Worm (Caenorhabditis elegans) whole organism, late embryonic: Measurements from ENCODE around the gene C43F9.11.

Source experiments
- C08G9.2 ChIP-seq: sonication (generic microtip); optimal IDR thresholded peaks from 2 replicates; lab custom pipeline; 2016; ENCODE audit warnings: mild to moderate bottlenecking, missing genetic modification characterization, moderate library complexity, missing compliant biosample characterization
- F13H6.1 ChIP-seq: sonication (generic microtip); optimal IDR thresholded peaks from 2 replicates; lab custom pipeline; 2016; ENCODE audit warnings: missing genetic modification characterization, missing compliant biosample characterization
- K02D7.2 ChIP-seq: sonication (generic microtip); optimal IDR thresholded peaks from 2 replicates; lab custom pipeline; 2017; ENCODE audit warnings: mild to moderate bottlenecking, missing genetic modification characterization, missing compliant biosample characterization
- T23F11.4 ChIP-seq: fragments of 200-800 bp; sonication (Bioruptor generic); optimal IDR thresholded peaks from 2 replicates; lab custom pipeline; 2018; ENCODE audit warnings: mild to moderate bottlenecking, missing genetic modification characterization, missing compliant biosample characterization
- Y22D7AL.16 ChIP-seq: sonication (generic microtip); optimal IDR thresholded peaks from 2 replicates; lab custom pipeline; 2016; ENCODE audit warnings: missing genetic modification characterization, missing compliant biosample characterization
- ceh-18 ChIP-seq: sonication (generic microtip); optimal IDR thresholded peaks from 2 replicates; lab custom pipeline; 2016; ENCODE audit warnings: missing genetic modification characterization, missing compliant biosample characterization
- ceh-19 ChIP-seq: fragments of 200-800 bp; sonication (Bioruptor generic); optimal IDR thresholded peaks from 2 replicates; lab custom pipeline; 2018; ENCODE audit warnings: mild to moderate bottlenecking, missing genetic modification characterization, missing compliant biosample characterization
- ceh-2 ChIP-seq: sonication (generic microtip); optimal IDR thresholded peaks from 2 replicates; lab custom pipeline; 2016; ENCODE audit warnings: missing genotype, missing genetic modification characterization, missing compliant biosample characterization
- ceh-22 ChIP-seq: sonication (generic microtip); optimal IDR thresholded peaks from 2 replicates; lab custom pipeline; 2017; ENCODE audit warnings: missing biosample characterization, missing genetic modification characterization
- ceh-24 ChIP-seq: sonication (generic microtip); optimal IDR thresholded peaks from 2 replicates; lab custom pipeline; 2016; ENCODE audit warnings: mild to moderate bottlenecking, missing genetic modification characterization, missing compliant biosample characterization
- ceh-30 ChIP-seq: fragments of 150-350 bp; optimal IDR thresholded peaks from 2 replicates; lab custom pipeline; 2014; ENCODE audit warnings: missing biosample characterization, missing genetic modification characterization
- ceh-34 ChIP-seq: sonication (generic microtip); optimal IDR thresholded peaks from 2 replicates; lab custom pipeline; 2016; ENCODE audit warnings: mild to moderate bottlenecking, missing genetic modification characterization, missing compliant biosample characterization
- ceh-48 ChIP-seq: sonication (generic microtip); optimal IDR thresholded peaks from 2 replicates; lab custom pipeline; 2016; ENCODE audit warnings: missing genetic modification characterization, inconsistent platforms, missing compliant biosample characterization
- ceh-6 ChIP-seq: fragments of 200-800 bp; sonication (Bioruptor generic); optimal IDR thresholded peaks from 2 replicates; lab custom pipeline; 2018; ENCODE audit warnings: mild to moderate bottlenecking, missing genetic modification characterization, missing compliant biosample characterization
- ceh-9 ChIP-seq: sonication (generic microtip); optimal IDR thresholded peaks from 2 replicates; lab custom pipeline; 2016; ENCODE audit warnings: mild to moderate bottlenecking, missing genetic modification characterization, inconsistent platforms, missing compliant biosample characterization
- che-1 ChIP-seq: sonication (generic microtip); optimal IDR thresholded peaks from 2 replicates; lab custom pipeline; 2016; ENCODE audit warnings: mild to moderate bottlenecking, missing genetic modification characterization, missing compliant biosample characterization
- dmd-4 ChIP-seq: sonication (generic microtip); optimal IDR thresholded peaks from 2 replicates; lab custom pipeline; 2016; ENCODE audit warnings: borderline replicate concordance, missing genetic modification characterization, missing compliant biosample characterization
- elt-4 ChIP-seq: sonication (generic microtip); optimal IDR thresholded peaks from 2 replicates; lab custom pipeline; 2016; ENCODE audit warnings: missing genetic modification characterization, missing compliant biosample characterization
- ets-4 ChIP-seq: sonication (generic microtip); optimal IDR thresholded peaks from 2 replicates; lab custom pipeline; 2016; ENCODE audit warnings: missing genetic modification characterization, missing compliant biosample characterization
- eyg-1 ChIP-seq: sonication (generic microtip); optimal IDR thresholded peaks from 2 replicates; lab custom pipeline; 2016; ENCODE audit warnings: missing genotype, missing genetic modification characterization, missing compliant biosample characterization
- fax-1 ChIP-seq: sonication (generic microtip); optimal IDR thresholded peaks from 2 replicates; lab custom pipeline; 2016; ENCODE audit warnings: missing genotype, missing genetic modification characterization, missing compliant biosample characterization
- fkh-10 ChIP-seq: fragments of 150-350 bp; optimal IDR thresholded peaks from 2 replicates; lab custom pipeline; 2014; ENCODE audit warnings: missing biosample characterization, missing genetic modification reagents, missing genetic modification characterization
- gmeb-2 ChIP-seq: sonication (generic microtip); optimal IDR thresholded peaks from 2 replicates; lab custom pipeline; 2016; ENCODE audit warnings: missing genetic modification characterization, inconsistent platforms, missing compliant biosample characterization
- hlh-13 ChIP-seq: fragments of 200-800 bp; sonication (Bioruptor generic); optimal IDR thresholded peaks from 2 replicates; lab custom pipeline; 2018; ENCODE audit warnings: mild to moderate bottlenecking, missing genetic modification characterization, missing compliant biosample characterization
- hlh-15 ChIP-seq: sonication (generic microtip); optimal IDR thresholded peaks from 2 replicates; lab custom pipeline; 2016; ENCODE audit warnings: missing genetic modification characterization, missing compliant biosample characterization
- hlh-30 ChIP-seq: sonication (generic microtip); optimal IDR thresholded peaks from 2 replicates; lab custom pipeline; 2017; ENCODE audit warnings: antibody characterized with exemption, missing genetic modification characterization, missing compliant biosample characterization; ENCODE audit not compliant: insufficient read depth
- mec-3 ChIP-seq: sonication (generic microtip); optimal IDR thresholded peaks from 2 replicates; lab custom pipeline; 2016; ENCODE audit warnings: borderline replicate concordance, missing genetic modification characterization, missing compliant biosample characterization
- nhr-11 ChIP-seq: fragments of 150-350 bp; optimal IDR thresholded peaks from 2 replicates; lab custom pipeline; 2014; ENCODE audit warnings: missing biosample characterization, missing genetic modification characterization
- npax-4 ChIP-seq: sonication (generic microtip); optimal IDR thresholded peaks from 2 replicates; lab custom pipeline; 2016; ENCODE audit warnings: missing genetic modification characterization, missing compliant biosample characterization
- pat-9 ChIP-seq: fragments of 200-800 bp; sonication (Bioruptor generic); optimal IDR thresholded peaks from 2 replicates; lab custom pipeline; 2018; ENCODE audit warnings: mild to moderate bottlenecking, missing genetic modification characterization, moderate library complexity, missing compliant biosample characterization
- pax-1 ChIP-seq: fragments of 150-350 bp; optimal IDR thresholded peaks from 2 replicates; lab custom pipeline; 2014; ENCODE audit warnings: missing biosample characterization, missing genetic modification characterization
- pha-2 ChIP-seq: sonication (generic microtip); optimal IDR thresholded peaks from 2 replicates; lab custom pipeline; 2017; ENCODE audit warnings: mild to moderate bottlenecking, missing genetic modification characterization, missing compliant biosample characterization
- pqm-1 ChIP-seq: sonication (generic microtip); optimal IDR thresholded peaks from 2 replicates; lab custom pipeline; 2016; ENCODE audit warnings: missing genetic modification characterization, missing compliant biosample characterization
- ref-2 ChIP-seq: sonication (generic microtip); optimal IDR thresholded peaks from 2 replicates; lab custom pipeline; 2016; ENCODE audit warnings: missing genetic modification characterization, missing compliant biosample characterization
- rnt-1 ChIP-seq: sonication (generic microtip); optimal IDR thresholded peaks from 2 replicates; lab custom pipeline; 2016; ENCODE audit warnings: missing genetic modification characterization, missing compliant biosample characterization
- sdc-2 ChIP-seq: sonication (generic microtip); optimal IDR thresholded peaks from 2 replicates; lab custom pipeline; 2016; ENCODE audit warnings: missing genotype, missing genetic modification characterization, missing compliant biosample characterization
- syd-9 ChIP-seq: sonication (generic microtip); optimal IDR thresholded peaks from 2 replicates; lab custom pipeline; 2016; ENCODE audit warnings: mild to moderate bottlenecking, missing genetic modification characterization, moderate library complexity, missing compliant biosample characterization
- tbx-2 ChIP-seq: sonication (generic microtip); optimal IDR thresholded peaks from 2 replicates; lab custom pipeline; 2016; ENCODE audit warnings: missing genetic modification characterization, missing compliant biosample characterization
- ttx-3 ChIP-seq: sonication (generic microtip); optimal IDR thresholded peaks from 2 replicates; lab custom pipeline; 2016; ENCODE audit warnings: missing genetic modification reagents, missing genetic modification characterization, missing compliant biosample characterization
- unc-3 ChIP-seq, 2 experiments: fragments of 200-800 bp in 1 of 2; sonication (Bioruptor generic) in 1 of 2; sonication (generic microtip) in 1 of 2; conservative IDR thresholded peaks in 1 of 2; optimal IDR thresholded peaks in 1 of 2; 2 replicates each; pipeline versions ENCODE4 v1.3.6 to Lab custom; 2016 to 2022; ENCODE audit warnings: missing compliant biosample characterization in 2 of 2, missing genetic modification characterization in 2 of 2, missing genetic modification reagents in 1 of 2
- unc-55 ChIP-seq: sonication (generic microtip); optimal IDR thresholded peaks from 2 replicates; lab custom pipeline; 2017; ENCODE audit warnings: missing biosample characterization, missing genetic modification reagents, missing genetic modification characterization
- ztf-16 ChIP-seq: sonication (generic microtip); optimal IDR thresholded peaks from 2 replicates; lab custom pipeline; 2017; ENCODE audit warnings: missing genetic modification characterization, missing compliant biosample characterization

The C43F9.11 gene

ce11 chrIV:10584237-10584636, 12.4 kb upstream of the C43F9.11 start, which contains the start of gene oac-8:
TSS of gene oac-8 (plus strand) at chrIV:10584537.
- TF ChIP-seq unc-3 (GFP tag; conservative IDR thresholded peaks at IDR 0.05; lab: Robert Waterston, UW) (no peak), unc-3 (tag; optimal IDR thresholded peaks at IDR 0.05; lab: Kevin White, UChicago) (no peak), sdc-2 (no peak), hlh-13 (GFP tag; lab: Kevin White, UChicago) (no peak), pax-1 (no peak), mec-3 (no peak), T23F11.4 (no peak), ceh-18 (tag; lab: Kevin White, UChicago) (no peak), ref-2 (tag; lab: Kevin White, UChicago) (no peak)

ce11 chrIV:10589072-10589471, 7.5 kb upstream of the C43F9.11 start, which contains the start of gene C43F9.4:
TSS of gene C43F9.4 (minus strand) at chrIV:10589172.
- TF ChIP-seq elt-4 (tag; lab: Kevin White, UChicago), result no peak
- no peak for TF ChIP-seq mec-3
- no peak for TF ChIP-seq ztf-16 (tag; lab: Kevin White, UChicago)
- no peak for TF ChIP-seq ceh-9
- TF ChIP-seq pha-2 (tag; lab: Kevin White, UChicago), result no peak
- TF ChIP-seq unc-55, result no peak
- no peak for TF ChIP-seq ceh-2 (tag; lab: Kevin White, UChicago)
- no peak for TF ChIP-seq C08G9.2 (tag; lab: Kevin White, UChicago)
- TF ChIP-seq ceh-24, result no peak
- TF ChIP-seq nhr-11 (tag; lab: Kevin White, UChicago), result no peak
- TF ChIP-seq Y22D7AL.16 (tag; lab: Kevin White, UChicago), result no peak
- no peak for TF ChIP-seq pax-1
- no peak for TF ChIP-seq tbx-2
- TF ChIP-seq ttx-3 (tag; lab: Kevin White, UChicago), result no peak
- no peak for TF ChIP-seq F13H6.1 (tag; lab: Kevin White, UChicago)
- no peak for TF ChIP-seq hlh-15 (tag; lab: Kevin White, UChicago)
- no peak for TF ChIP-seq ceh-19 (GFP tag; lab: Kevin White, UChicago)
- no peak for TF ChIP-seq rnt-1 (tag; lab: Kevin White, UChicago)
- no peak for TF ChIP-seq che-1 (tag; lab: Kevin White, UChicago)

- TF ChIP-seq sdc-2 (no peak), ceh-24 (no peak), fax-1 (tag; lab: Kevin White, UChicago) (no peak), hlh-30 (tag; lab: Kevin White, UChicago) (no peak), syd-9 (tag; lab: Kevin White, UChicago) (no peak), dmd-4 (tag; lab: Kevin White, UChicago) (no peak), ceh-2 (tag; lab: Kevin White, UChicago) (no peak), ceh-34 (tag; lab: Kevin White, UChicago) (no peak), ceh-22 (tag; lab: Kevin White, UChicago) (no peak), nhr-11 (tag; lab: Kevin White, UChicago) (no peak), C08G9.2 (tag; lab: Kevin White, UChicago) (no peak), F13H6.1 (tag; lab: Kevin White, UChicago) (no peak), gmeb-2 (tag; lab: Kevin White, UChicago) (no peak), K02D7.2 (tag; lab: Kevin White, UChicago) (no peak), ceh-48 (no peak), pat-9 (no peak)
These were observed 6.0 kb upstream of the C43F9.11 start, which contains the start of the genes C43F9.5 and nkb-2 for ce11 chrIV:10590649-10591048. TSS of gene C43F9.5 (minus strand) at chrIV:10590749. TSS of gene nkb-2 (plus strand) at chrIV:10590925.

- TF ChIP-seq hlh-15 (tag; lab: Kevin White, UChicago) (no peak), npax-4 (tag; lab: Kevin White, UChicago) (no peak), pax-1 (no peak), elt-4 (tag; lab: Kevin White, UChicago) (no peak), F13H6.1 (tag; lab: Kevin White, UChicago) (no peak), gmeb-2 (tag; lab: Kevin White, UChicago) (no peak), unc-55 (no peak), fkh-10 (GFP tag; lab: Kevin White, UChicago) (no peak), syd-9 (tag; lab: Kevin White, UChicago) (no peak), ceh-18 (tag; lab: Kevin White, UChicago) (no peak), ref-2 (tag; lab: Kevin White, UChicago) (no peak), ceh-48 (no peak), eyg-1 (tag; lab: Kevin White, UChicago) (no peak), ets-4 (tag; lab: Kevin White, UChicago) (no peak), ceh-6 (GFP tag; lab: Kevin White, UChicago) (no peak), pqm-1 (no peak), sdc-2 (no peak), ceh-30 (no peak), ceh-34 (tag; lab: Kevin White, UChicago) (no peak)
These were observed 3.0 kb upstream of the C43F9.11 start, which contains the start of gene C43F9.7 for ce11 chrIV:10593570-10593969. TSS of gene C43F9.7 (minus strand) at chrIV:10593670.
